Worm (Caenorhabditis elegans): ENCODE results near the gene unc-76.

ce11 chrV:15063987-15064386, 7.6 kb upstream of the unc-76 start, which contains the start of gene rap-2:
- TF ChIP-seq pes-1 (GFP tag; IDR thresholded peaks at IDR 0.05): no peak
- TF ChIP-seq scrt-1 (GFP tag; IDR thresholded peaks at IDR 0.05): no peak
- TF ChIP-seq ama-1 (optimal IDR thresholded peaks at IDR 0.05): no peak
- TF ChIP-seq flt-1 (GFP tag; IDR thresholded peaks at IDR 0.05): no peak
- no peak for TF ChIP-seq ets-7 (tag; optimal IDR thresholded peaks at IDR 0.05)
- no peak for TF ChIP-seq hnd-1 (tag; optimal IDR thresholded peaks at IDR 0.05)
- TF ChIP-seq F13C5.2 (tag; optimal IDR thresholded peaks at IDR 0.05): no peak
- no peak for TF ChIP-seq sea-1 (GFP tag; conservative IDR thresholded peaks at IDR 0.05)
- no peak for TF ChIP-seq tbx-37 (GFP tag; conservative IDR thresholded peaks at IDR 0.05)
- TF ChIP-seq B0310.2 (tag; optimal IDR thresholded peaks at IDR 0.05): no peak
- TF ChIP-seq aly-1 (tag; optimal IDR thresholded peaks at IDR 0.05): no peak
- TF ChIP-seq ceh-36 (tag; optimal IDR thresholded peaks at IDR 0.05): no peak
- TF ChIP-seq ceh-13 (GFP tag; optimal IDR thresholded peaks at IDR 0.05): no peak
- no peak for TF ChIP-seq tbx-11 (GFP tag; IDR thresholded peaks at IDR 0.05)

All from whole organism, early embryonic.